Fruit fly (Drosophila melanogaster) whole organism, embryonic: ENCODE measurements around the gene CG42758.

Experiments
- Abd-B ChIP-seq: fragments of 200-800 bp; sonication (Bioruptor generic); optimal IDR thresholded peaks from 2 replicates; lab custom pipeline; 2018; ENCODE audit warnings: missing biosample characterization, mild to moderate bottlenecking, missing genetic modification characterization, moderate library complexity
- BtbVII ChIP-seq: fragments of 200-800 bp; sonication (Bioruptor generic); optimal IDR thresholded peaks from 3 replicates; lab custom pipeline; 2017; ENCODE audit warnings: missing biosample characterization, mild to moderate bottlenecking, missing genetic modification characterization
- CG11456 ChIP-seq: fragments of 200-800 bp; sonication (Bioruptor generic); IDR thresholded peaks from 3 replicates; pipeline ENCODE4 v1.3.6; 2022; ENCODE audit warnings: missing biosample characterization, missing genetic modification characterization
- CG11504 ChIP-seq: fragments of 200-800 bp; sonication (Bioruptor generic); optimal IDR thresholded peaks from 3 replicates; lab custom pipeline; 2019; ENCODE audit warnings: missing biosample characterization, mild to moderate bottlenecking, missing genetic modification characterization, moderate library complexity
- CG12744 ChIP-seq: fragments of 200-800 bp; sonication (Bioruptor generic); optimal IDR thresholded peaks from 2 replicates; lab custom pipeline; 2016; ENCODE audit warnings: missing biosample characterization, missing genetic modification characterization
- CG14014 ChIP-seq: fragments of 200-800 bp; sonication (Bioruptor generic); IDR thresholded peaks from 2 replicates; pipeline ENCODE4 v1.3.6; 2022; ENCODE audit warnings: missing biosample characterization, missing genetic modification characterization
- CG15011 ChIP-seq: fragments of 200-800 bp; sonication (Bioruptor generic); optimal IDR thresholded peaks from 3 replicates; lab custom pipeline; 2018; ENCODE audit warnings: missing biosample characterization, mild to moderate bottlenecking, missing genetic modification characterization
- CG15073 ChIP-seq: fragments of 200-800 bp; sonication (Bioruptor generic); optimal IDR thresholded peaks from 2 replicates; lab custom pipeline; 2016; ENCODE audit warnings: missing biosample characterization, missing genetic modification characterization
- CG1603 ChIP-seq: fragments of 200-800 bp; sonication (Bioruptor generic); optimal IDR thresholded peaks from 2 replicates; lab custom pipeline; 2019; ENCODE audit warnings: missing biosample characterization, mild to moderate bottlenecking, missing genetic modification characterization, moderate library complexity
- CG2199 ChIP-seq: fragments of 200-800 bp; sonication (Bioruptor generic); IDR thresholded peaks from 3 replicates; pipeline ENCODE4 v1.3.6; 2022; ENCODE audit warnings: missing biosample characterization, missing genetic modification characterization
- CG30020 ChIP-seq: fragments of 200-800 bp; optimal IDR thresholded peaks from 2 replicates; lab custom pipeline; 2019; ENCODE audit warnings: missing biosample characterization, mild to moderate bottlenecking, missing genetic modification characterization, moderate library complexity
- CG3163 ChIP-seq: fragments of 200-800 bp; sonication (Bioruptor generic); optimal IDR thresholded peaks from 3 replicates; lab custom pipeline; 2016; ENCODE audit warnings: missing biosample characterization, missing genetic modification characterization
- CG3407 ChIP-seq: fragments of 200-800 bp; sonication (Bioruptor generic); optimal IDR thresholded peaks from 2 replicates; lab custom pipeline; 2018; ENCODE audit warnings: missing biosample characterization, mild to moderate bottlenecking, missing genetic modification characterization
- CG34224 ChIP-seq: fragments of 200-800 bp; sonication (Bioruptor generic); IDR thresholded peaks from 3 replicates; pipeline ENCODE4 v1.3.6; 2022; ENCODE audit warnings: missing biosample characterization, missing genetic modification characterization; ENCODE audit not compliant: partially characterized antibody
- CG7987 ChIP-seq: fragments of 200-800 bp; sonication (Bioruptor generic); optimal IDR thresholded peaks from 2 replicates; lab custom pipeline; 2018; ENCODE audit warnings: missing biosample characterization, mild to moderate bottlenecking, missing genetic modification characterization, moderate library complexity
- CG8944 ChIP-seq: fragments of 200-800 bp; sonication (Bioruptor generic); optimal IDR thresholded peaks from 3 replicates; lab custom pipeline; 2016; ENCODE audit warnings: missing biosample characterization, missing genetic modification characterization
- CG9437 ChIP-seq: fragments of 200-800 bp; sonication (Bioruptor generic); optimal IDR thresholded peaks from 2 replicates; lab custom pipeline; 2018; ENCODE audit warnings: missing biosample characterization, mild to moderate bottlenecking, missing genetic modification characterization
- CG9727 ChIP-seq: fragments of 200-800 bp; sonication (Bioruptor generic); optimal IDR thresholded peaks from 3 replicates; lab custom pipeline; 2017; ENCODE audit warnings: missing biosample characterization, mild to moderate bottlenecking, missing genetic modification characterization
- D ChIP-seq, 2 experiments: fragments of 200-800 bp in 1 of 2; fragments of >200 bp in 1 of 2; sonication (Bioruptor generic) in 1 of 2; optimal IDR thresholded peaks; 2 replicates in 1 of 2; 3 replicates in 1 of 2; lab custom pipeline; 2017; ENCODE audit warnings: mild to moderate bottlenecking in 1 of 2, missing biosample characterization in 1 of 2, missing genetic modification characterization in 1 of 2, missing genetic modification reagents in 1 of 2
- Deaf1 ChIP-seq: fragments of 200-800 bp; optimal IDR thresholded peaks from 3 replicates; lab custom pipeline; 2019; ENCODE audit warnings: missing biosample characterization, mild to moderate bottlenecking, missing genetic modification characterization, moderate library complexity
- Dek ChIP-seq: fragments of 200-800 bp; sonication (Bioruptor generic); optimal IDR thresholded peaks from 3 replicates; lab custom pipeline; 2019; ENCODE audit warnings: missing biosample characterization, mild to moderate bottlenecking, missing genetic modification characterization, moderate library complexity
- Dfd ChIP-seq, 2 experiments: fragments of >200 bp; optimal IDR thresholded peaks; 2 replicates each; lab custom pipeline; 2017; ENCODE audit warnings: missing biosample characterization in 2 of 2, missing genetic modification characterization in 2 of 2
- H15 ChIP-seq: fragments of 200-800 bp; sonication (Bioruptor generic); IDR thresholded peaks from 3 replicates; pipeline ENCODE4 v1.3.6; 2022; ENCODE audit warnings: missing biosample characterization, missing genetic modification characterization
- Lhr ChIP-seq: fragments of 200-800 bp; sonication (Bioruptor generic); optimal IDR thresholded peaks from 3 replicates; lab custom pipeline; 2017; ENCODE audit warnings: mild to moderate bottlenecking, missing biosample characterization, missing genetic modification reagents, missing genetic modification characterization
- Pdp1 ChIP-seq, 2 experiments: fragments of 200-800 bp; sonication (Bioruptor generic); optimal IDR thresholded peaks; 3 replicates each; lab custom pipeline; 2016; ENCODE audit warnings: missing biosample characterization in 2 of 2, missing genetic modification characterization in 2 of 2, mild to moderate bottlenecking in 1 of 2, moderate library complexity in 1 of 2
- Sox100B ChIP-seq: fragments of 200-800 bp; sonication (Bioruptor generic); optimal IDR thresholded peaks from 3 replicates; lab custom pipeline; 2018; ENCODE audit warnings: missing biosample characterization, mild to moderate bottlenecking, missing genetic modification characterization
- Taf1 ChIP-seq: fragments of 200-800 bp; sonication (Bioruptor generic); IDR thresholded peaks from 2 replicates; pipeline ENCODE4 v1.3.6; 2022; ENCODE audit warnings: missing biosample characterization, missing genetic modification characterization
- Vsx1 ChIP-seq: fragments of 200-800 bp; sonication (Bioruptor generic); optimal IDR thresholded peaks from 2 replicates; lab custom pipeline; 2017; ENCODE audit warnings: missing biosample characterization, mild to moderate bottlenecking, missing genetic modification characterization, missing genetic modification reagents
- Xbp1 ChIP-seq: fragments of 200-800 bp; sonication (Bioruptor generic); optimal IDR thresholded peaks from 3 replicates; lab custom pipeline; 2016; ENCODE audit warnings: missing biosample characterization, mild to moderate bottlenecking, missing genetic modification characterization
- amos ChIP-seq: fragments of 200-800 bp; sonication (Bioruptor generic); IDR thresholded peaks from 2 replicates; pipeline ENCODE4 v1.3.6; 2022; ENCODE audit warnings: missing biosample characterization, missing genetic modification characterization; ENCODE audit not compliant: partially characterized antibody
- ase ChIP-seq: fragments of 200-800 bp; sonication (Bioruptor generic); IDR thresholded peaks from 3 replicates; pipeline ENCODE4 v1.3.6; 2022; ENCODE audit warnings: missing biosample characterization, missing genetic modification characterization
- ems ChIP-seq: fragments of 200-800 bp; sonication (Bioruptor generic); optimal IDR thresholded peaks from 3 replicates; lab custom pipeline; 2016; ENCODE audit warnings: missing biosample characterization, missing genetic modification characterization
- fd96Cb ChIP-seq: fragments of 200-800 bp; sonication (Bioruptor generic); optimal IDR thresholded peaks from 2 replicates; lab custom pipeline; 2018; ENCODE audit warnings: missing biosample characterization, mild to moderate bottlenecking, missing genetic modification characterization, moderate library complexity
- fru ChIP-seq: fragments of >200 bp; optimal IDR thresholded peaks from 2 replicates; lab custom pipeline; 2017
- gfzf ChIP-seq: fragments of 200-800 bp; sonication (Bioruptor generic); optimal IDR thresholded peaks from 2 replicates; lab custom pipeline; 2016; ENCODE audit warnings: missing biosample characterization, mild to moderate bottlenecking, missing genetic modification characterization, moderate library complexity
- hb ChIP-seq: fragments of 200-800 bp; sonication (Bioruptor generic); IDR thresholded peaks from 3 replicates; pipeline ENCODE4 v1.3.6; 2022; ENCODE audit warnings: missing biosample characterization, missing genetic modification characterization; ENCODE audit not compliant: partially characterized antibody
- ind ChIP-seq: fragments of 200-800 bp; sonication (Bioruptor generic); optimal IDR thresholded peaks from 3 replicates; lab custom pipeline; 2016; ENCODE audit warnings: missing biosample characterization, missing genetic modification characterization
- insv ChIP-seq, 2 experiments: fragments of 200-800 bp; sonication (Bioruptor generic); optimal IDR thresholded peaks; 3 replicates each; lab custom pipeline; 2016 to 2018; ENCODE audit warnings: missing biosample characterization in 2 of 2, missing genetic modification characterization in 2 of 2
- jigr1 ChIP-seq: fragments of 200-800 bp; sonication (Bioruptor generic); IDR thresholded peaks from 3 replicates; pipeline ENCODE4 v1.3.6; 2022; ENCODE audit warnings: missing biosample characterization, missing genetic modification characterization
- lab ChIP-seq: fragments of 200-800 bp; sonication (Bioruptor generic); optimal IDR thresholded peaks from 3 replicates; lab custom pipeline; 2017; ENCODE audit warnings: missing biosample characterization, missing genetic modification characterization, mild to moderate bottlenecking, moderate library complexity, missing genetic modification reagents
- lbe ChIP-seq: fragments of 200-800 bp; sonication (Bioruptor generic); optimal IDR thresholded peaks from 2 replicates; lab custom pipeline; 2016; ENCODE audit warnings: missing biosample characterization, mild to moderate bottlenecking, missing genetic modification characterization
- nau ChIP-seq: fragments of 200-800 bp; sonication (Bioruptor generic); optimal IDR thresholded peaks from 3 replicates; lab custom pipeline; 2017; ENCODE audit warnings: missing biosample characterization, mild to moderate bottlenecking, missing genetic modification characterization, missing genetic modification reagents
- odd ChIP-seq: fragments of 200-800 bp; sonication (Bioruptor generic); optimal IDR thresholded peaks from 2 replicates; lab custom pipeline; 2017; ENCODE audit warnings: missing biosample characterization, mild to moderate bottlenecking, missing genetic modification characterization
- pfk ChIP-seq: fragments of 200-800 bp; sonication (Bioruptor generic); optimal IDR thresholded peaks from 2 replicates; lab custom pipeline; 2018; ENCODE audit warnings: missing biosample characterization, mild to moderate bottlenecking, missing genetic modification characterization, moderate library complexity
- pnt ChIP-seq: fragments of 200-800 bp; sonication (Bioruptor generic); optimal IDR thresholded peaks from 3 replicates; lab custom pipeline; 2016; ENCODE audit warnings: missing biosample characterization, missing genetic modification characterization
- pzg ChIP-seq: fragments of 200-800 bp; sonication (Bioruptor generic); optimal IDR thresholded peaks from 3 replicates; lab custom pipeline; 2018; ENCODE audit warnings: missing biosample characterization, mild to moderate bottlenecking, missing genetic modification characterization, moderate library complexity
- sens ChIP-seq: fragments of 200-800 bp; sonication (Bioruptor generic); peaks from one replicate; lab custom pipeline; 2016; ENCODE audit warnings: missing biosample characterization, missing genetic modification characterization
- tio ChIP-seq: fragments of 200-800 bp; sonication (Bioruptor generic); optimal IDR thresholded peaks from 2 replicates; lab custom pipeline; 2017; ENCODE audit warnings: missing biosample characterization, missing genetic modification characterization, inconsistent platforms

The CG42758 gene

dm6 chr3L:14558947-14559509, 8.2 kb upstream of the CG42758 start (continued):
- TF ChIP-seq CG14014 (GFP tag; lab: Robert Waterston, UW) (0 out of 2 replicates have a peak, but pooled peaks have one; percentile 18), Sox100B (GFP tag; lab: Kevin White, UChicago) (no peak), CG7987 (GFP tag; lab: Kevin White, UChicago) (peak; percentile 72), Pdp1 (GFP tag; optimal IDR thresholded peaks at IDR 0.05; lab: Kevin White, UChicago) (peak in 1 of 2 experiments; percentile 19)

DNA sequence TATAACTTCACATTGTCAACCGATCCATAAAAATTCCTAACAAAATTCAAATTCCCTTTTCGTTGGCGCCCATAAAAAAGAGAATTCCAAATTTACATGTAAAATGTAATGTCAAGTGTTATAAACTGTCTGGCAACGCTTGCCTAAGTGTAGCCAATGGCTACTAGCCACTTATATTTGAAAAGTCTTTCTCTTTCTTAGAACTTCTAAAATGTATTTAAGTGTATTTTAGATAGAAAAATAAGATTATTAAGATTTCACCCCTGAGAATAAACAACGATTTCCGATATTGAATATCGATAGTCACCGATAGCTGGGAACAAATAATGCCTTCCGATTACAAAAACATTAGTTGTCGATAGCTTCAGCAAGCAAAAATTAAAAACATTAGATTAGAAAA, 7.6 kb upstream of the CG42758 start, which contains the start of gene CG34039:
Gene CG34039, plus strand, starts transcription at position 342 of the 400 bp plus-strand sequence.
- TF ChIP-seq CG30020 (tag; lab: Kevin White, UChicago) (peak; percentile 45), CG3163 (GFP tag; lab: Kevin White, UChicago) (no peak), Lhr (GFP tag; lab: Kevin White, UChicago) (peak; percentile 90), CG9437 (GFP tag; lab: Kevin White, UChicago) (no peak), ase (GFP tag; lab: Robert Waterston, UW) (no peak), CG3407 (GFP tag; lab: Kevin White, UChicago) (no peak), H15 (no peak), nau (GFP tag; lab: Kevin White, UChicago) (no peak), Vsx1 (GFP tag; lab: Kevin White, UChicago) (no peak), pfk (GFP tag; lab: Kevin White, UChicago) (no peak), amos (GFP tag; lab: Robert Waterston, UW) (peak; percentile 93; the same call in 1 of the 2 replicates), tio (GFP tag; lab: Kevin White, UChicago) (no peak), CG34224 (GFP tag; lab: Robert Waterston, UW) (peak; percentile 97), Dek (tag; lab: Kevin White, UChicago) (peak; percentile 15), jigr1 (GFP tag; lab: Robert Waterston, UW) (no peak), odd (GFP tag; lab: Kevin White, UChicago) (no peak), CG12744 (GFP tag; lab: Kevin White, UChicago) (no peak), Deaf1 (tag; lab: Kevin White, UChicago) (no peak), ind (GFP tag; lab: Kevin White, UChicago) (no peak), Dfd (GFP tag; optimal IDR thresholded peaks at IDR 0.05; lab: Kevin White, UChicago) (no peak), Abd-B (GFP tag; lab: Kevin White, UChicago) (peak; percentile 4), insv (GFP tag; optimal IDR thresholded peaks at IDR 0.05; lab: Kevin White, UChicago) (peak in 1 of 2 experiments; percentile 1), fru (lab: Kevin White, UChicago) (no peak), pzg (peak; percentile 71), hb (peak; percentile 94), CG9727 (GFP tag; lab: Kevin White, UChicago) (no peak), lab (no peak), CG1603 (tag; lab: Kevin White, UChicago) (peak; percentile 25), CG2199 (GFP tag; lab: Robert Waterston, UW) (no peak), Xbp1 (GFP tag; lab: Kevin White, UChicago) (no peak), CG11504 (peak; percentile 44), lbe (peak; percentile 6), D (optimal IDR thresholded peaks at IDR 0.05; lab: Kevin White, UChicago) (no peak), D (GFP tag; optimal IDR thresholded peaks at IDR 0.05; lab: Kevin White, UChicago) (no peak), CG15011 (GFP tag; lab: Kevin White, UChicago) (no peak), Taf1 (GFP tag; lab: Robert Waterston, UW) (no peak), pnt (no peak), CG15073 (GFP tag; lab: Kevin White, UChicago) (no peak), CG8944 (GFP tag; lab: Kevin White, UChicago) (no peak), BtbVII (GFP tag; lab: Kevin White, UChicago) (no peak), gfzf (peak; percentile 24), CG11456 (GFP tag; lab: Robert Waterston, UW) (no peak), fd96Cb (no peak), sens (peak; percentile 78), ems (GFP tag; lab: Kevin White, UChicago) (no peak)
